Fruit fly (Drosophila melanogaster): ENCODE measurements around the gene Kdsr.

DNA sequence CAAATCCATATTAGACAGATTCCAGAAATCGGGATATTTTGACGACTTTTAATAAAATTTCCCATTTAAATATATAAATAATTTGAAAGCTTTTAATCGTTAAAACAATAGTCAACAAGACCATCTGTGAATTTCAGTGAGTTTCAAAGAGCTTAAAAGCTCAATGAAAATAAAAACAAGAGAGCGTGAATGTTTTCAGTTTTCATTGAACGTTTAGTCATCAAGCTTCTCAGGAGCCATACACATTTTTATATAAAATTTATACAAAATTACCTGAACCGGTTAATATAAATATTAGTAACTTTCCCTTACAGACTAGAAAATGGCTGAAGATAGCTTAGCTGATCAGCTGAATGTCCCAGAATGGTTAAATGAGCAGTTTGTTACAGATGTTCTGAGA, 39.9 kb upstream of the Kdsr start, which contains the start of gene CG31370:
- TF ChIP-seq gl (tag; optimal IDR thresholded peaks at IDR 0.05): no peak
- no peak for TF ChIP-seq CG14655 (GFP tag; optimal IDR thresholded peaks at IDR 0.05)
- no peak for TF ChIP-seq EcR (GFP tag; optimal IDR thresholded peaks at IDR 0.05)
- TF ChIP-seq CG17806 (tag; optimal IDR thresholded peaks at IDR 0.05): no peak
- TF ChIP-seq CG34367 (tag; optimal IDR thresholded peaks at IDR 0.05): no peak
- no peak for TF ChIP-seq CG9948 (tag; optimal IDR thresholded peaks at IDR 0.05)
